Worm (Caenorhabditis elegans): ENCODE data around the gene C05E11.3.

DNA sequence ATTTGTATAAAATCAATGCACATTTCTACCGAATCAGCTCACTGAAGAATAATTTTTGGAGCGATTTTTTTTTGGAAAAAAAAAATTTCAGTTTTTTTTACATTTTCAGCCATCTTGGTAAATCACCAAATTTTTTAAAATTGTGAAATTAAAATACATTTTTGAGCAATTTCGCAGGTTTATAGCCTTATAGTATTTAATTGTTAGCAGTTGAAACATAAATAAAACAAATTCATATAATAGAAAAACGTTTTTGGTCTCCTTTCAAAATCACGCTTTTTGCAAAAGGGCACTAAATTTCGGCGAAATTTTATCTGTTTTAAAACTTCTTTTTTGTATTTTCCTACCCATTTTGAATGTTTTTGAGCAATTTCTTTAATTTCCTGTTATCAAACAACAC lies 540 bp downstream of the C05E11.3 start:
- TF ChIP-seq ceh-82 (tag; optimal IDR thresholded peaks at IDR 0.05) (no peak), sma-9 (GFP tag; optimal IDR thresholded peaks at IDR 0.05) (no peak), sma-9 (tag; optimal IDR thresholded peaks at IDR 0.05) (no peak), ama-1 (optimal IDR thresholded peaks at IDR 0.05) (no peak), unc-62 (GFP tag; optimal IDR thresholded peaks at IDR 0.05) (no peak), elt-1 (tag; optimal IDR thresholded peaks at IDR 0.05) (no peak), skn-1 (tag; optimal IDR thresholded peaks at IDR 0.05) (no peak)
